Worm (Caenorhabditis elegans): Measurements from ENCODE around the gene T26A5.8.

Gene T26A5.8

ce11 chrIII:6489493-6489892 is 26.8 kb upstream of the T26A5.8 start, which contains the start of gene rpt-3:
rpt-3 (plus strand) TSS chrIII:6489793.
- no peak for TF ChIP-seq blmp-1 (tag; optimal IDR thresholded peaks at IDR 0.05; ENCODE audit: insufficient read depth)
- TF ChIP-seq peb-1 (tag; optimal IDR thresholded peaks at IDR 0.05), result no peak
- no peak for TF ChIP-seq nhr-21 (tag; optimal IDR thresholded peaks at IDR 0.05)
- no peak for TF ChIP-seq zag-1 (tag; optimal IDR thresholded peaks at IDR 0.05)
- no peak for TF ChIP-seq unc-55 (GFP tag; optimal IDR thresholded peaks at IDR 0.05)
- no peak for TF ChIP-seq lin-39 (tag; optimal IDR thresholded peaks at IDR 0.05)

ce11 chrIII:6488916-6489315 is 26.3 kb upstream of the T26A5.8 start:
- TF ChIP-seq nhr-12 (tag; optimal IDR thresholded peaks at IDR 0.05) (no peak), unc-55 (GFP tag; optimal IDR thresholded peaks at IDR 0.05) (peak; percentile 78), mbf-1 (tag; optimal IDR thresholded peaks at IDR 0.05) (no peak), ceh-82 (tag; optimal IDR thresholded peaks at IDR 0.05) (no peak), lin-11 (tag; optimal IDR thresholded peaks at IDR 0.05) (no peak), ztf-1 (GFP tag; conservative IDR thresholded peaks at IDR 0.05) (no peak), ztf-11 (tag; optimal IDR thresholded peaks at IDR 0.05) (no peak), F13H6.1 (tag; optimal IDR thresholded peaks at IDR 0.05) (no peak), lsy-2 (tag; optimal IDR thresholded peaks at IDR 0.05) (peak; percentile 71 to 75), nhr-6 (tag; optimal IDR thresholded peaks at IDR 0.05) (no peak), blmp-1 (tag; optimal IDR thresholded peaks at IDR 0.05; ENCODE audit: insufficient read depth) (no peak), snpc-4 (tag; optimal IDR thresholded peaks at IDR 0.05) (peak; percentile 11), peb-1 (tag; optimal IDR thresholded peaks at IDR 0.05) (no peak), mdl-1 (tag; optimal IDR thresholded peaks at IDR 0.05) (no peak), fos-1 (tag; optimal IDR thresholded peaks at IDR 0.05) (no peak), skn-1 (tag; optimal IDR thresholded peaks at IDR 0.05) (peak; percentile 98), sem-4 (tag; optimal IDR thresholded peaks at IDR 0.05) (no peak), nhr-21 (tag; optimal IDR thresholded peaks at IDR 0.05) (no peak), egl-27 (tag; optimal IDR thresholded peaks at IDR 0.05) (no peak), nhr-25 (tag; optimal IDR thresholded peaks at IDR 0.05) (no peak), nhr-237 (tag; optimal IDR thresholded peaks at IDR 0.05) (no peak), alr-1 (tag; optimal IDR thresholded peaks at IDR 0.05) (no peak), zag-1 (tag; optimal IDR thresholded peaks at IDR 0.05) (no peak), ZK546.5 (tag; optimal IDR thresholded peaks at IDR 0.05) (no peak), elt-3 (tag; optimal IDR thresholded peaks at IDR 0.05) (no peak), ama-1 (optimal IDR thresholded peaks at IDR 0.05) (no peak), Y55F3AM.14 (GFP tag; optimal IDR thresholded peaks at IDR 0.05) (no peak), nhr-10 (tag; optimal IDR thresholded peaks at IDR 0.05) (no peak), crh-2 (tag; optimal IDR thresholded peaks at IDR 0.05) (peak; percentile 25), lin-39 (tag; optimal IDR thresholded peaks at IDR 0.05) (no peak), lin-13 (GFP tag; optimal IDR thresholded peaks at IDR 0.05) (no peak), R02D3.7 (tag; optimal IDR thresholded peaks at IDR 0.05) (no peak), ceh-16 (tag; optimal IDR thresholded peaks at IDR 0.05) (no peak), C34F6.9 (tag; optimal IDR thresholded peaks at IDR 0.05) (peak; percentile 71), gmeb-1 (tag; optimal IDR thresholded peaks at IDR 0.05) (no peak), sma-9 (GFP tag; optimal IDR thresholded peaks at IDR 0.05) (peak; percentile 44), sma-9 (tag; optimal IDR thresholded peaks at IDR 0.05) (no peak), sma-3 (GFP tag; optimal IDR thresholded peaks at IDR 0.05) (no peak), ztf-4 (tag; optimal IDR thresholded peaks at IDR 0.05) (no peak), unc-62 (GFP tag; optimal IDR thresholded peaks at IDR 0.05) (no peak), mab-5 (tag; optimal IDR thresholded peaks at IDR 0.05) (no peak), nhr-129 (tag; optimal IDR thresholded peaks at IDR 0.05) (no peak), unc-39 (tag; optimal IDR thresholded peaks at IDR 0.05) (no peak), nhr-11 (tag; optimal IDR thresholded peaks at IDR 0.05) (no peak), elt-1 (tag; optimal IDR thresholded peaks at IDR 0.05) (no peak), aly-2 (tag; optimal IDR thresholded peaks at IDR 0.05) (no peak), nhr-23 (tag; optimal IDR thresholded peaks at IDR 0.05) (no peak), dmd-4 (tag; optimal IDR thresholded peaks at IDR 0.05) (no peak), nhr-77 (tag; optimal IDR thresholded peaks at IDR 0.05) (no peak)
